Fruit fly (Drosophila melanogaster) whole organism, embryonic: Measurements from ENCODE around the gene Sems.

Experiments used
- Blimp-1 ChIP-seq: fragments of 200-800 bp; sonication (Bioruptor generic); optimal IDR thresholded peaks from 3 replicates; lab custom pipeline; 2018; ENCODE audit warnings: missing biosample characterization, missing genetic modification characterization, mild to moderate bottlenecking, moderate library complexity, missing genetic modification reagents
- CG10267 ChIP-seq: fragments of 200-800 bp; sonication (Bioruptor generic); optimal IDR thresholded peaks from 2 replicates; lab custom pipeline; 2018; ENCODE audit warnings: missing biosample characterization, mild to moderate bottlenecking, missing genetic modification characterization, moderate library complexity
- CG10979 ChIP-seq: fragments of 200-800 bp; sonication (Bioruptor generic); optimal IDR thresholded peaks from 2 replicates; lab custom pipeline; 2018; ENCODE audit warnings: missing biosample characterization, mild to moderate bottlenecking, missing genetic modification characterization, moderate library complexity
- CG11504 ChIP-seq: fragments of 200-800 bp; sonication (Bioruptor generic); optimal IDR thresholded peaks from 3 replicates; lab custom pipeline; 2019; ENCODE audit warnings: missing biosample characterization, mild to moderate bottlenecking, missing genetic modification characterization, moderate library complexity
- CG12391 ChIP-seq: fragments of 200-800 bp; sonication (Bioruptor generic); optimal IDR thresholded peaks from 3 replicates; lab custom pipeline; 2018; ENCODE audit warnings: missing biosample characterization, mild to moderate bottlenecking, missing genetic modification characterization, moderate library complexity
- CG14710 ChIP-seq: fragments of 200-800 bp; sonication (Bioruptor generic); optimal IDR thresholded peaks from 3 replicates; lab custom pipeline; 2019; ENCODE audit warnings: missing biosample characterization, mild to moderate bottlenecking, missing genetic modification characterization, moderate library complexity
- CG16815 ChIP-seq: fragments of 200-800 bp; sonication (Bioruptor generic); optimal IDR thresholded peaks from 3 replicates; lab custom pipeline; 2017; ENCODE audit warnings: missing biosample characterization, mild to moderate bottlenecking, missing genetic modification characterization
- CG18262 ChIP-seq: fragments of 200-800 bp; optimal IDR thresholded peaks from 3 replicates; lab custom pipeline; 2019; ENCODE audit warnings: missing biosample characterization, mild to moderate bottlenecking, missing genetic modification characterization, moderate library complexity
- CG2116 ChIP-seq: fragments of 200-800 bp; sonication (Bioruptor generic); optimal IDR thresholded peaks from 3 replicates; lab custom pipeline; 2018; ENCODE audit warnings: missing biosample characterization, mild to moderate bottlenecking, missing genetic modification characterization
- CG2712 ChIP-seq: fragments of 200-800 bp; optimal IDR thresholded peaks from 3 replicates; lab custom pipeline; 2019; ENCODE audit warnings: missing biosample characterization, mild to moderate bottlenecking, missing genetic modification characterization, moderate library complexity
- CG6254 ChIP-seq: fragments of 200-800 bp; sonication (Bioruptor generic); optimal IDR thresholded peaks from 3 replicates; lab custom pipeline; 2017; ENCODE audit warnings: mild to moderate bottlenecking, missing biosample characterization, missing genetic modification reagents, missing genetic modification characterization
- CG6272 ChIP-seq: fragments of 200-800 bp; sonication (Bioruptor generic); IDR thresholded peaks from 2 replicates; pipeline ENCODE4 v1.3.6; 2022; ENCODE audit warnings: missing biosample characterization, missing genetic modification characterization
- CG6689 ChIP-seq: fragments of 200-800 bp; sonication (Bioruptor generic); IDR thresholded peaks from 2 replicates; pipeline ENCODE4 v1.3.6; 2022; ENCODE audit warnings: missing biosample characterization, missing genetic modification characterization
- CG7357 ChIP-seq: fragments of 200-800 bp; sonication (Bioruptor generic); IDR thresholded peaks from 3 replicates; pipeline ENCODE4 v1.3.6; 2022; ENCODE audit warnings: missing biosample characterization, missing genetic modification characterization
- CG7556 ChIP-seq: fragments of 200-800 bp; sonication (Bioruptor generic); optimal IDR thresholded peaks from 2 replicates; lab custom pipeline; 2017; ENCODE audit warnings: missing biosample characterization, mild to moderate bottlenecking, missing genetic modification characterization
- CG7745 ChIP-seq: fragments of 200-800 bp; sonication (Bioruptor generic); optimal IDR thresholded peaks from 2 replicates; lab custom pipeline; 2018; ENCODE audit warnings: missing biosample characterization, mild to moderate bottlenecking, missing genetic modification characterization, moderate library complexity
- CG8924 ChIP-seq: fragments of 200-800 bp; optimal IDR thresholded peaks from 3 replicates; lab custom pipeline; 2019; ENCODE audit warnings: missing biosample characterization, mild to moderate bottlenecking, missing genetic modification characterization, moderate library complexity
- CHES-1-like ChIP-seq: fragments of 200-800 bp; sonication (Bioruptor generic); optimal IDR thresholded peaks from 2 replicates; lab custom pipeline; 2016; ENCODE audit warnings: missing biosample characterization, missing genetic modification characterization
- CoRest ChIP-seq: fragments of 200-800 bp; sonication (Bioruptor generic); optimal IDR thresholded peaks from 3 replicates; lab custom pipeline; 2018; ENCODE audit warnings: missing biosample characterization, mild to moderate bottlenecking, missing genetic modification characterization, moderate library complexity
- D19A ChIP-seq: fragments of 200-800 bp; optimal IDR thresholded peaks from 3 replicates; lab custom pipeline; 2019; ENCODE audit warnings: missing biosample characterization, mild to moderate bottlenecking, missing genetic modification characterization, moderate library complexity
- Dad ChIP-seq: fragments of 200-800 bp; sonication (Bioruptor generic); optimal IDR thresholded peaks from 3 replicates; lab custom pipeline; 2016; ENCODE audit warnings: missing biosample characterization, missing genetic modification characterization
- Ets65A ChIP-seq: fragments of 200-800 bp; sonication (Bioruptor generic); peaks from one replicate; lab custom pipeline; 2016; ENCODE audit warnings: missing biosample characterization, missing genetic modification characterization
- Hr3 ChIP-seq: fragments of 200-800 bp; sonication (Bioruptor generic); optimal IDR thresholded peaks from 3 replicates; lab custom pipeline; 2016; ENCODE audit warnings: missing biosample characterization, missing genetic modification characterization
- Hr51 ChIP-seq, 2 experiments: fragments of 200-800 bp; sonication (Bioruptor generic); optimal IDR thresholded peaks; 2 replicates in 1 of 2; 3 replicates in 1 of 2; lab custom pipeline; 2016 to 2018; ENCODE audit warnings: missing biosample characterization in 2 of 2, missing genetic modification characterization in 2 of 2, mild to moderate bottlenecking in 1 of 2, moderate library complexity in 1 of 2
- Lhr ChIP-seq: fragments of 200-800 bp; sonication (Bioruptor generic); optimal IDR thresholded peaks from 3 replicates; lab custom pipeline; 2017; ENCODE audit warnings: mild to moderate bottlenecking, missing biosample characterization, missing genetic modification reagents, missing genetic modification characterization
- Oli ChIP-seq: fragments of 200-800 bp; sonication (Bioruptor generic); optimal IDR thresholded peaks from 2 replicates; lab custom pipeline; 2018; ENCODE audit warnings: missing biosample characterization, mild to moderate bottlenecking, missing genetic modification characterization, moderate library complexity
- Trl ChIP-seq, 3 experiments: fragments of >200 bp in 2 of 3; fragments of 200-800 bp in 1 of 3; sonication (Bioruptor generic) in 1 of 3; optimal IDR thresholded peaks; 2 replicates in 1 of 3; 3 replicates in 2 of 3; lab custom pipeline; 2016 to 2017; ENCODE audit warnings: missing biosample characterization in 1 of 3, missing genetic modification characterization in 1 of 3
- bab2 ChIP-seq: fragments of 200-800 bp; sonication (Bioruptor generic); optimal IDR thresholded peaks from 2 replicates; lab custom pipeline; 2016; ENCODE audit warnings: missing biosample characterization, missing genetic modification characterization
- dmrt11E ChIP-seq: fragments of 200-800 bp; sonication (Bioruptor generic); optimal IDR thresholded peaks from 3 replicates; lab custom pipeline; 2018; ENCODE audit warnings: missing biosample characterization, mild to moderate bottlenecking, missing genetic modification characterization, moderate library complexity
- grau ChIP-seq: fragments of 200-800 bp; optimal IDR thresholded peaks from 3 replicates; lab custom pipeline; 2019; ENCODE audit warnings: missing biosample characterization, mild to moderate bottlenecking, missing genetic modification characterization, moderate library complexity
- gsb-n ChIP-seq: fragments of 200-800 bp; sonication (Bioruptor generic); optimal IDR thresholded peaks from 3 replicates; lab custom pipeline; 2018; ENCODE audit warnings: missing biosample characterization, mild to moderate bottlenecking, missing genetic modification characterization
- hbn ChIP-seq: fragments of 200-800 bp; sonication (Bioruptor generic); IDR thresholded peaks from 2 replicates; pipeline ENCODE4 v1.3.6; 2022; ENCODE audit warnings: missing biosample characterization, missing genetic modification characterization; ENCODE audit not compliant: partially characterized antibody
- phol ChIP-seq: fragments of 200-800 bp; sonication (Bioruptor generic); optimal IDR thresholded peaks from 3 replicates; lab custom pipeline; 2018; ENCODE audit warnings: missing biosample characterization, mild to moderate bottlenecking, missing genetic modification characterization, moderate library complexity
- trem ChIP-seq: fragments of 200-800 bp; optimal IDR thresholded peaks from 3 replicates; lab custom pipeline; 2019; ENCODE audit warnings: missing biosample characterization, mild to moderate bottlenecking, missing genetic modification characterization, moderate library complexity
- wdn ChIP-seq: fragments of 200-800 bp; sonication (Bioruptor generic); IDR thresholded peaks from 2 replicates; pipeline ENCODE4 v1.3.6; 2022; ENCODE audit warnings: missing biosample characterization, missing genetic modification characterization
- wek ChIP-seq: fragments of 200-800 bp; sonication (Bioruptor generic); optimal IDR thresholded peaks from 3 replicates; lab custom pipeline; 2018; ENCODE audit warnings: missing biosample characterization, mild to moderate bottlenecking, missing genetic modification characterization, moderate library complexity
- zf30C ChIP-seq: fragments of 200-800 bp; sonication (Bioruptor generic); optimal IDR thresholded peaks from 3 replicates; lab custom pipeline; 2018; ENCODE audit warnings: missing biosample characterization, mild to moderate bottlenecking, missing genetic modification characterization

Sems gene

DNA sequence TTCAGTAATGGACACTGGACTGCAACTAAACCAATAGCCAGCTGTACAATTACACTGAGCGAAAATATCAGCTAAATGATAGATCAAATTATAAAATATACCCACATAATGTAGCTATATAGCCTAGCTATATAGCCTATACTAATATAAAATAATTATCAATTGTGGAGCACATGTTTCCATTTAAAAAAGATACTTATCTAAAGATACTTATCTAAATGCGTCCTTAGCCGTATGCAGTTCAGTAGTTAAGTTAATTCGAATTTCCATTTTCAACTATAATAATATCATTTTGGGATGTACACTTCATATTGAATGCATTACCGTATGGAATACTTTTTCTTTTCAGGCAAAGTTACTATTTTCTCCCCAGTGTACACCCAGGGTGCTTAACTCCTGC is 37.6 kb downstream of the Sems start (continued):
- TF ChIP-seq phol (tag; lab: Kevin White, UChicago) (peak; percentile 59), CG10979 (tag; lab: Kevin White, UChicago) (peak; percentile 57), Trl (optimal IDR thresholded peaks at IDR 0.05; lab: Kevin White, UChicago) (no peak), Trl (GFP tag; optimal IDR thresholded peaks at IDR 0.05; lab: Kevin White, UChicago) (no peak), Lhr (GFP tag; lab: Kevin White, UChicago) (peak; percentile 10), CG7745 (tag; lab: Kevin White, UChicago) (no peak), CG11504 (peak; percentile 46), CG6254 (GFP tag; lab: Kevin White, UChicago) (peak; percentile 9), grau (tag; lab: Kevin White, UChicago) (peak; percentile 39), CG12391 (peak; percentile 29), CG6272 (no peak), CG8924 (tag; lab: Kevin White, UChicago) (peak; percentile 23), CoRest (tag; lab: Kevin White, UChicago) (peak; percentile 29), CG10267 (peak; percentile 2), zf30C (GFP tag; lab: Kevin White, UChicago) (peak; percentile 31), CG2712 (tag; lab: Kevin White, UChicago) (peak; percentile 49), Oli (tag; lab: Kevin White, UChicago) (peak; percentile 36), dmrt11E (tag; lab: Kevin White, UChicago) (peak; percentile 54), CG18262 (tag; lab: Kevin White, UChicago) (peak; percentile 50), CG2116 (GFP tag; lab: Kevin White, UChicago) (no peak), gsb-n (tag; lab: Kevin White, UChicago) (peak; percentile 19), Hr3 (GFP tag; lab: Kevin White, UChicago) (peak; percentile 1), trem (tag; lab: Kevin White, UChicago) (peak; percentile 6), wek (no peak), CHES-1-like (GFP tag; lab: Kevin White, UChicago) (no peak), Blimp-1 (GFP tag; lab: Kevin White, UChicago) (peak; percentile 4), CG7357 (0 out of 3 replicates have a peak, but pooled peaks have one; percentile 22), Hr51 (GFP tag; optimal IDR thresholded peaks at IDR 0.05; lab: Kevin White, UChicago) (peak in 1 of 2 experiments; percentile 27), D19A (peak; percentile 36), CG14710 (tag; lab: Kevin White, UChicago) (peak; percentile 41), Dad (no peak), CG7556 (peak; percentile 53), CG16815 (GFP tag; lab: Kevin White, UChicago) (peak; percentile 20), bab2 (peak; percentile 16)

DNA sequence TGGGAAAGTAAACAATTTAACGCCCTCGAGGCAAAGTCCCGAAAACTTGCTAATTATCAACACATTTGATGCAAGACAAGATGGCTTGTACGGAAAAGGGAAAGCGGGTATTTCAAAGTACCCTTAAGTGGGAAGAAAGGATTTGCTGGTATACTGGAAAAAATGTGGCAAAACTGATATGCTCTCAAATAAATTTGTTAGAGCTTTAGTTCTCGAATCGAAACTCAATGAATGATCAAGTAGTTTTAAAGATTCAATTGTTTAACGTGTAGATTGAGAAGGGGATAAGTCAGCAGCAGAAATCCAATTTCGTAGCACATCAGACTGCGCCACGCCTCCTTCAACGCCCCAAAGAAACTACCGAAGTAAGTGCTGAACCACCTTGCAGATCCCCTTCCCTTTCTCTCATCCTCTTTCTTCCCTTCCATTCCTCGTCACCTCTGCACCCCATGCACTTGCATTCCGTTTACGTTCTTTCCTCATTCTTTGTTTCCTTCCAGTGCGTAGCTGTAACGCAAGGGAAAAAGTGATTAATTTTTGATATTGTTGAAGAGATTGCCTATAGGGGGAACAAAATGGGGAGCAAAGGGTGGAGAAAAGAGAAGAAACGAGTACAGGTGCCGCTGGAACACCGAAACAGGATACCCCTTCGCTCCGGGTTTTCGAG is 39.4 kb downstream of the Sems start:
- peak; percentile 38 for TF ChIP-seq Ets65A (GFP tag; lab: Kevin White, UChicago)
- no peak for TF ChIP-seq CG6689 (GFP tag; lab: Robert Waterston, UW)
- no peak for TF ChIP-seq wdn
- no peak for TF ChIP-seq hbn (GFP tag; lab: Robert Waterston, UW)
- TF ChIP-seq, all 482 proteins: peak for 1
